Worm (Caenorhabditis elegans) whole organism, L4 larva: ENCODE results near the gene trpp-11.

Experiments used
- ama-1 ChIP-seq: fragments of 150-350 bp; optimal IDR thresholded peaks from 2 replicates; lab custom pipeline; 2014; ENCODE audit warnings: inconsistent platforms, mixed read lengths
- ceh-32 ChIP-seq: sonication (generic microtip); optimal IDR thresholded peaks from 2 replicates; lab custom pipeline; 2016; ENCODE audit warnings: mild to moderate bottlenecking, missing genetic modification characterization, missing compliant biosample characterization; ENCODE audit not compliant: poor library complexity
- dmd-9 ChIP-seq: fragments of 200-800 bp; sonication (Bioruptor generic); IDR thresholded peaks from 2 replicates; pipeline ENCODE4 v1.3.6; 2022; ENCODE audit warnings: missing genetic modification reagents, missing genetic modification characterization, missing compliant biosample characterization
- dpl-1 ChIP-seq: fragments of 150-350 bp; optimal IDR thresholded peaks from 2 replicates; lab custom pipeline; 2014; ENCODE audit warnings: missing biosample characterization, missing genetic modification reagents, missing genetic modification characterization
- fos-1 ChIP-seq: fragments of 150-350 bp; optimal IDR thresholded peaks from 2 replicates; lab custom pipeline; 2014; ENCODE audit warnings: missing biosample characterization, missing genetic modification characterization
- lin-39 ChIP-seq: fragments of 150-350 bp; optimal IDR thresholded peaks from 2 replicates; lab custom pipeline; 2014; ENCODE audit warnings: missing biosample characterization, missing genetic modification reagents, missing genetic modification characterization
- lsy-2 ChIP-seq, 2 experiments: fragments of 150-350 bp in 1 of 2; sonication (generic microtip) in 1 of 2; optimal IDR thresholded peaks; 2 replicates each; lab custom pipeline; 2014 to 2017; ENCODE audit warnings: missing biosample characterization in 2 of 2, missing genetic modification characterization in 2 of 2
- mdl-1 ChIP-seq, 2 experiments: fragments of 150-350 bp in 1 of 2; sonication (generic microtip) in 1 of 2; optimal IDR thresholded peaks; 2 replicates each; lab custom pipeline; 2014 to 2017; ENCODE audit warnings: missing biosample characterization in 2 of 2, missing genetic modification characterization in 2 of 2
- nhr-25 ChIP-seq: sonication (generic microtip); optimal IDR thresholded peaks from 2 replicates; lab custom pipeline; 2017; ENCODE audit warnings: missing genetic modification characterization, mild to moderate bottlenecking, missing compliant biosample characterization, antibody characterized with exemption, moderate library complexity, borderline replicate concordance; ENCODE audit not compliant: insufficient read depth
- pha-4 ChIP-seq, 2 experiments: fragments of 150-350 bp in 1 of 2; fragments of 200-800 bp in 1 of 2; sonication (Bioruptor generic) in 1 of 2; IDR thresholded peaks in 1 of 2; optimal IDR thresholded peaks in 1 of 2; 2 replicates each; pipeline versions ENCODE4 v1.3.6 to Lab custom; 2014 to 2022; ENCODE audit warnings: missing genetic modification characterization in 2 of 2, missing genetic modification reagents in 2 of 2, missing biosample characterization in 1 of 2, missing compliant biosample characterization in 1 of 2
- pqm-1 ChIP-seq: sonication (generic microtip); optimal IDR thresholded peaks from 2 replicates; lab custom pipeline; 2017; ENCODE audit warnings: missing biosample characterization, missing genetic modification characterization
- skn-1 ChIP-seq: fragments of 150-350 bp; optimal IDR thresholded peaks from 2 replicates; lab custom pipeline; 2014; ENCODE audit warnings: missing biosample characterization, missing genetic modification characterization
- unc-62 ChIP-seq, 3 experiments: fragments of 150-350 bp in 1 of 3; sonication (generic microtip); optimal IDR thresholded peaks in 2 of 3; peaks in 1 of 3; 1 replicate in 1 of 3; 2 replicates in 2 of 3; lab custom pipeline; 2014 to 2017; ENCODE audit warnings: missing biosample characterization in 3 of 3, missing genetic modification characterization in 3 of 3, missing genetic modification reagents in 3 of 3, missing genotype in 1 of 3
- zag-1 ChIP-seq: fragments of 150-350 bp; optimal IDR thresholded peaks from 2 replicates; lab custom pipeline; 2014; ENCODE audit warnings: missing biosample characterization, missing genetic modification characterization

DNA sequence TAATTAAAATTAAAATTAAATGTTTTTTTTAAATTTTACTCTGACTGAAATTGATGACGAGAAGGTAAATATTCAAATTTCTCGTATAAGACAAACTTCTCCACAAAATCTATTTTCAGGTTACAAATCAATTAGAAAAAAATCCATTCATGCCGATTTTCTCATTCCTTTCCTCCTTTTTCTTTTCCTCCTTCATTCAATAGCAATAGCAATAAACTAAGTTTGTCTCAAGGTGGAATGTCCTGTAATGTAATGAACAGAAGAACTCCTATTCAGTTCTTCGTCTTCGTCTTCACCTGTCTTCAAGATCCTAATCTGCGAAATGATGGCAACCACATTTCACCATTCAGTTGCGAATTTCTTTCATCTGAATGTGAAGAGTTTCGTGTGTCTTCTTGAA lies 20.9 kb downstream of the trpp-11 start, which contains the start of gene dac-1:
- no peak for TF ChIP-seq ama-1 (lab: Kevin White, UChicago)
- no peak for TF ChIP-seq dpl-1 (GFP tag; lab: Kevin White, UChicago)
- no peak for TF ChIP-seq unc-62 (GFP tag; optimal IDR thresholded peaks at IDR 0.05 in 1 of 2; lab: Kevin White, UChicago)
- TF ChIP-seq unc-62 (tag; optimal IDR thresholded peaks at IDR 0.05; lab: Kevin White, UChicago): no peak
- no peak for TF ChIP-seq zag-1 (tag; lab: Kevin White, UChicago)
- TF ChIP-seq fos-1: no peak
- TF ChIP-seq mdl-1 (tag; optimal IDR thresholded peaks at IDR 0.05; lab: Kevin White, UChicago): no peak
- no peak for TF ChIP-seq lin-39 (tag; lab: Kevin White, UChicago)
- no peak for TF ChIP-seq pqm-1 (tag; lab: Kevin White, UChicago)
- no peak for TF ChIP-seq nhr-25 (tag; lab: Kevin White, UChicago)
- TF ChIP-seq ceh-32 (tag; lab: Kevin White, UChicago): no peak
- TF ChIP-seq dmd-9 (GFP tag; lab: Robert Waterston, UW): no peak
- no peak for TF ChIP-seq lsy-2 (tag; optimal IDR thresholded peaks at IDR 0.05; lab: Kevin White, UChicago)
- TF ChIP-seq pha-4 (GFP tag; IDR thresholded peaks at IDR 0.05; lab: Robert Waterston, UW): no peak
- no peak for TF ChIP-seq pha-4 (tag; optimal IDR thresholded peaks at IDR 0.05; lab: Kevin White, UChicago)
- no peak for TF ChIP-seq skn-1 (tag; lab: Kevin White, UChicago)
